Fruit fly (Drosophila melanogaster) whole organism, embryonic: Measurements from ENCODE around the gene CG5003.

Experiments
- Aef1 ChIP-seq: fragments of 200-800 bp; sonication (Bioruptor generic); IDR thresholded peaks from 3 replicates; pipeline ENCODE4 v1.3.6; 2022; ENCODE audit warnings: missing biosample characterization, missing genetic modification characterization
- CG10321 ChIP-seq: fragments of 200-800 bp; sonication (Bioruptor generic); IDR thresholded peaks from 2 replicates; pipeline ENCODE4 v1.3.6; 2022; ENCODE audit warnings: missing biosample characterization, missing genetic modification characterization
- CG10431 ChIP-seq: fragments of 200-800 bp; sonication (Bioruptor generic); optimal IDR thresholded peaks from 3 replicates; lab custom pipeline; 2018; ENCODE audit warnings: missing biosample characterization, mild to moderate bottlenecking, missing genetic modification characterization
- CG10979 ChIP-seq: fragments of 200-800 bp; sonication (Bioruptor generic); optimal IDR thresholded peaks from 2 replicates; lab custom pipeline; 2018; ENCODE audit warnings: missing biosample characterization, mild to moderate bottlenecking, missing genetic modification characterization, moderate library complexity
- CG11398 ChIP-seq: fragments of 200-800 bp; sonication (Bioruptor generic); optimal IDR thresholded peaks from 2 replicates; lab custom pipeline; 2016; ENCODE audit warnings: missing biosample characterization, missing genetic modification characterization
- CG13624 ChIP-seq: fragments of 200-800 bp; sonication (Bioruptor generic); optimal IDR thresholded peaks from 2 replicates; lab custom pipeline; 2016; ENCODE audit warnings: missing biosample characterization, missing genetic modification characterization
- CG15696 ChIP-seq: fragments of 200-800 bp; sonication (Bioruptor generic); optimal IDR thresholded peaks from 2 replicates; lab custom pipeline; 2019; ENCODE audit warnings: missing biosample characterization, mild to moderate bottlenecking, missing genetic modification characterization, moderate library complexity
- CG1603 ChIP-seq: fragments of 200-800 bp; sonication (Bioruptor generic); optimal IDR thresholded peaks from 2 replicates; lab custom pipeline; 2019; ENCODE audit warnings: missing biosample characterization, mild to moderate bottlenecking, missing genetic modification characterization, moderate library complexity
- CG16863 ChIP-seq: fragments of 200-800 bp; sonication (Bioruptor generic); optimal IDR thresholded peaks from 3 replicates; lab custom pipeline; 2016; ENCODE audit warnings: missing biosample characterization, missing genetic modification characterization
- CG17385 ChIP-seq: fragments of 200-800 bp; sonication (Bioruptor generic); optimal IDR thresholded peaks from 3 replicates; lab custom pipeline; 2018; ENCODE audit warnings: missing biosample characterization, mild to moderate bottlenecking, missing genetic modification characterization
- CG1792 ChIP-seq: fragments of 200-800 bp; sonication (Bioruptor generic); optimal IDR thresholded peaks from 2 replicates; lab custom pipeline; 2016; ENCODE audit warnings: missing biosample characterization, missing genetic modification characterization
- CG2712 ChIP-seq: fragments of 200-800 bp; optimal IDR thresholded peaks from 3 replicates; lab custom pipeline; 2019; ENCODE audit warnings: missing biosample characterization, mild to moderate bottlenecking, missing genetic modification characterization, moderate library complexity
- CG2875 ChIP-seq: fragments of 200-800 bp; sonication (Bioruptor generic); optimal IDR thresholded peaks from 2 replicates; lab custom pipeline; 2017; ENCODE audit warnings: missing biosample characterization, mild to moderate bottlenecking, missing genetic modification characterization, missing genetic modification reagents
- CG32767 ChIP-seq: fragments of 200-800 bp; sonication (Bioruptor generic); IDR thresholded peaks from 2 replicates; pipeline ENCODE4 v1.3.6; 2022; ENCODE audit warnings: missing biosample characterization, missing genetic modification characterization
- CG34224 ChIP-seq: fragments of 200-800 bp; sonication (Bioruptor generic); IDR thresholded peaks from 3 replicates; pipeline ENCODE4 v1.3.6; 2022; ENCODE audit warnings: missing biosample characterization, missing genetic modification characterization; ENCODE audit not compliant: partially characterized antibody
- CG7372 ChIP-seq: fragments of 200-800 bp; sonication (Bioruptor generic); IDR thresholded peaks from 2 replicates; pipeline ENCODE4 v1.3.6; 2022; ENCODE audit warnings: missing biosample characterization, missing genetic modification characterization
- CG7556 ChIP-seq: fragments of 200-800 bp; sonication (Bioruptor generic); optimal IDR thresholded peaks from 2 replicates; lab custom pipeline; 2017; ENCODE audit warnings: missing biosample characterization, mild to moderate bottlenecking, missing genetic modification characterization
- CG9609 ChIP-seq: fragments of 200-800 bp; sonication (Bioruptor generic); optimal IDR thresholded peaks from 3 replicates; lab custom pipeline; 2016; ENCODE audit warnings: missing biosample characterization, missing genetic modification characterization
- CTCF ChIP-seq: fragments of 200-800 bp; sonication (Bioruptor generic); optimal IDR thresholded peaks from 2 replicates; lab custom pipeline; 2017; ENCODE audit warnings: missing biosample characterization, mild to moderate bottlenecking, missing genetic modification characterization, moderate library complexity
- CrebB ChIP-seq: fragments of 200-800 bp; sonication (Bioruptor generic); optimal IDR thresholded peaks from 3 replicates; lab custom pipeline; 2018; ENCODE audit warnings: missing biosample characterization, mild to moderate bottlenecking, missing genetic modification characterization
- Dad ChIP-seq: fragments of 200-800 bp; sonication (Bioruptor generic); optimal IDR thresholded peaks from 3 replicates; lab custom pipeline; 2016; ENCODE audit warnings: missing biosample characterization, missing genetic modification characterization
- Fer2 ChIP-seq: fragments of 200-800 bp; sonication (Bioruptor generic); optimal IDR thresholded peaks from 2 replicates; lab custom pipeline; 2018; ENCODE audit warnings: missing biosample characterization, mild to moderate bottlenecking, missing genetic modification characterization, moderate library complexity
- GATAe ChIP-seq: fragments of 200-800 bp; sonication (Bioruptor generic); conservative IDR thresholded peaks from 2 replicates; pipeline ENCODE4 v1.3.6; 2022; ENCODE audit warnings: missing biosample characterization, missing genetic modification characterization
- Hr78 ChIP-seq, 2 experiments: fragments of 200-800 bp in 1 of 2; fragments of >200 bp in 1 of 2; sonication (Bioruptor generic) in 1 of 2; optimal IDR thresholded peaks; 2 replicates each; lab custom pipeline; 2017 to 2019; ENCODE audit warnings: missing biosample characterization in 2 of 2, missing genetic modification characterization in 2 of 2, mild to moderate bottlenecking in 1 of 2, moderate library complexity in 1 of 2
- Hsf ChIP-seq: fragments of 200-800 bp; sonication (Bioruptor generic); optimal IDR thresholded peaks from 3 replicates; lab custom pipeline; 2016; ENCODE audit warnings: missing biosample characterization, missing genetic modification characterization
- MTF-1 ChIP-seq: fragments of 200-800 bp; sonication (Bioruptor generic); optimal IDR thresholded peaks from 2 replicates; lab custom pipeline; 2018; ENCODE audit warnings: missing biosample characterization, mild to moderate bottlenecking, missing genetic modification characterization, borderline replicate concordance
- Mrtf ChIP-seq: fragments of 200-800 bp; sonication (Bioruptor generic); IDR thresholded peaks from 3 replicates; pipeline ENCODE4 v1.3.6; 2022; ENCODE audit warnings: missing biosample characterization, missing genetic modification characterization
- Stat92E ChIP-seq, 3 experiments: fragments of >200 bp in 2 of 3; fragments of 200-800 bp in 1 of 3; sonication (Bioruptor generic) in 1 of 3; optimal IDR thresholded peaks; 2 replicates each; lab custom pipeline; 2017 to 2019; ENCODE audit warnings: missing biosample characterization in 3 of 3, missing genetic modification characterization in 3 of 3, mild to moderate bottlenecking in 1 of 3, moderate library complexity in 1 of 3
- Taf1 ChIP-seq: fragments of 200-800 bp; sonication (Bioruptor generic); IDR thresholded peaks from 2 replicates; pipeline ENCODE4 v1.3.6; 2022; ENCODE audit warnings: missing biosample characterization, missing genetic modification characterization
- ara ChIP-seq: fragments of 200-800 bp; sonication (Bioruptor generic); IDR thresholded peaks from 2 replicates; pipeline ENCODE4 v1.3.6; 2022; ENCODE audit warnings: missing biosample characterization, missing genetic modification characterization
- ase ChIP-seq: fragments of 200-800 bp; sonication (Bioruptor generic); IDR thresholded peaks from 3 replicates; pipeline ENCODE4 v1.3.6; 2022; ENCODE audit warnings: missing biosample characterization, missing genetic modification characterization
- dmrt11E ChIP-seq: fragments of 200-800 bp; sonication (Bioruptor generic); optimal IDR thresholded peaks from 3 replicates; lab custom pipeline; 2018; ENCODE audit warnings: missing biosample characterization, mild to moderate bottlenecking, missing genetic modification characterization, moderate library complexity
- eyg ChIP-seq: fragments of 200-800 bp; sonication (Bioruptor generic); optimal IDR thresholded peaks from 3 replicates; lab custom pipeline; 2016; ENCODE audit warnings: missing biosample characterization, missing genetic modification characterization
- hbn ChIP-seq: fragments of 200-800 bp; sonication (Bioruptor generic); IDR thresholded peaks from 2 replicates; pipeline ENCODE4 v1.3.6; 2022; ENCODE audit warnings: missing biosample characterization, missing genetic modification characterization; ENCODE audit not compliant: partially characterized antibody
- her ChIP-seq: fragments of 200-800 bp; sonication (Bioruptor generic); optimal IDR thresholded peaks from 2 replicates; lab custom pipeline; 2016; ENCODE audit warnings: missing biosample characterization, missing genetic modification characterization
- hkb ChIP-seq, 2 experiments: fragments of 200-800 bp in 1 of 2; fragments of >200 bp in 1 of 2; sonication (Bioruptor generic) in 1 of 2; IDR thresholded peaks in 1 of 2; optimal IDR thresholded peaks in 1 of 2; 2 replicates each; pipeline versions ENCODE4 v1.3.6 to Lab custom; 2017 to 2022; ENCODE audit warnings: missing biosample characterization in 1 of 2, missing genetic modification characterization in 1 of 2
- jing ChIP-seq: fragments of 200-800 bp; sonication (Bioruptor generic); optimal IDR thresholded peaks from 2 replicates; lab custom pipeline; 2018; ENCODE audit warnings: missing biosample characterization, mild to moderate bottlenecking, missing genetic modification characterization
- lab ChIP-seq: fragments of 200-800 bp; sonication (Bioruptor generic); optimal IDR thresholded peaks from 3 replicates; lab custom pipeline; 2017; ENCODE audit warnings: missing biosample characterization, missing genetic modification characterization, mild to moderate bottlenecking, moderate library complexity, missing genetic modification reagents
- pan ChIP-seq, 4 experiments: fragments of >200 bp in 3 of 4; fragments of 200-800 bp in 1 of 4; sonication (Bioruptor generic) in 1 of 4; optimal IDR thresholded peaks in 3 of 4; IDR thresholded peaks in 1 of 4; 2 replicates each; pipeline versions ENCODE4 v1.3.6 to Lab custom; 2017 to 2022; ENCODE audit warnings: missing biosample characterization in 2 of 4, missing genetic modification characterization in 2 of 4, mixed read lengths in 1 of 4
- prd ChIP-seq, 3 experiments: fragments of >200 bp in 2 of 3; fragments of 200-800 bp in 1 of 3; sonication (Bioruptor generic) in 1 of 3; optimal IDR thresholded peaks in 2 of 3; IDR thresholded peaks in 1 of 3; 2 replicates in 2 of 3; 3 replicates in 1 of 3; pipeline versions ENCODE4 v1.3.6 to Lab custom; 2017 to 2022; ENCODE audit warnings: missing biosample characterization in 1 of 3, missing genetic modification characterization in 1 of 3
- pzg ChIP-seq: fragments of 200-800 bp; sonication (Bioruptor generic); optimal IDR thresholded peaks from 3 replicates; lab custom pipeline; 2018; ENCODE audit warnings: missing biosample characterization, mild to moderate bottlenecking, missing genetic modification characterization, moderate library complexity
- ranshi ChIP-seq: fragments of 200-800 bp; sonication (Bioruptor generic); IDR thresholded peaks from 2 replicates; pipeline ENCODE4 v1.3.6; 2022; ENCODE audit warnings: missing biosample characterization, missing genetic modification characterization
- rib ChIP-seq: fragments of 200-800 bp; sonication (Bioruptor generic); IDR thresholded peaks from 2 replicates; pipeline ENCODE4 v1.3.6; 2022; ENCODE audit warnings: missing biosample characterization, missing genetic modification characterization
- sd ChIP-seq: fragments of 200-800 bp; sonication (Bioruptor generic); optimal IDR thresholded peaks from 3 replicates; lab custom pipeline; 2018; ENCODE audit warnings: missing biosample characterization, mild to moderate bottlenecking, missing genetic modification characterization, moderate library complexity
- seq ChIP-seq: fragments of 200-800 bp; sonication (Bioruptor generic); IDR thresholded peaks from 2 replicates; pipeline ENCODE4 v1.3.6; 2022; ENCODE audit warnings: missing biosample characterization, missing genetic modification characterization
- shn ChIP-seq: fragments of 200-800 bp; sonication (Bioruptor generic); optimal IDR thresholded peaks from 3 replicates; lab custom pipeline; 2016; ENCODE audit warnings: missing biosample characterization, missing genetic modification characterization
- sima ChIP-seq: fragments of 200-800 bp; sonication (Bioruptor generic); optimal IDR thresholded peaks from 2 replicates; lab custom pipeline; 2016; ENCODE audit warnings: missing biosample characterization, missing genetic modification characterization
- so ChIP-seq: fragments of 200-800 bp; sonication (Bioruptor generic); IDR thresholded peaks from 3 replicates; pipeline ENCODE4 v1.3.6; 2022; ENCODE audit warnings: missing biosample characterization, missing genetic modification characterization
- trh ChIP-seq: fragments of 200-800 bp; sonication (Bioruptor generic); optimal IDR thresholded peaks from 2 replicates; lab custom pipeline; 2016; ENCODE audit warnings: missing biosample characterization, missing genetic modification characterization
- zf30C ChIP-seq: fragments of 200-800 bp; sonication (Bioruptor generic); optimal IDR thresholded peaks from 3 replicates; lab custom pipeline; 2018; ENCODE audit warnings: missing biosample characterization, mild to moderate bottlenecking, missing genetic modification characterization

The CG5003 gene

DNA sequence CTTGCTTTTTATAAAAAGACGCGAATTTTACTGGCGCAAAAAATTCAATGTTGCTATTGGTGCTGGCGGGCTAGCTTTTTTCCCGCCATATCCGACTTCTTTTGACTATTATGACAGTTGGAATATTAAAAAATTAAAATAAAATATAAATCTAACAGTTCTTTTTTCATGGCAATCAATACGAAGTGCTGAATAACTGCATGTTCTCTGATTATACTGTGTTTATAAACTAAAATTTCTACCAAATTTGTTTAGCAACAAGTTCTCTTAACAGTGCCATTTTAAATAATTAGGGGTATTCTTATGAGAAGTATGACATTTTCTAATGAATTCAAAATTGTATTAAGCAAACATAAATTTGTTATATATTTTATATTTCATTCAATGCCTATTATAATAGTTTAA, 3.1 kb upstream of the CG5003 start, which contains the start of gene Boh1 (continued):
- TF ChIP-seq so (no peak), CG1792 (no peak), CG2875 (GFP tag; lab: Kevin White, UChicago) (no peak), CTCF (no peak), shn (GFP tag; lab: Kevin White, UChicago) (no peak), zf30C (GFP tag; lab: Kevin White, UChicago) (no peak), Hsf (GFP tag; lab: Kevin White, UChicago) (no peak), GATAe (GFP tag; lab: Robert Waterston, UW) (no peak), CG10321 (GFP tag; lab: Robert Waterston, UW) (no peak), hbn (GFP tag; lab: Robert Waterston, UW) (no peak), lab (GFP tag; lab: Kevin White, UChicago) (no peak), CG17385 (peak; percentile 52), CG15696 (tag; lab: Kevin White, UChicago) (no peak), Hr78 (GFP tag; optimal IDR thresholded peaks at IDR 0.05; lab: Kevin White, UChicago) (no peak), Fer2 (tag; lab: Kevin White, UChicago) (peak; percentile 32), Mrtf (GFP tag; lab: Robert Waterston, UW) (no peak), CG32767 (no peak), ranshi (GFP tag; lab: Robert Waterston, UW) (no peak), hkb (optimal IDR thresholded peaks at IDR 0.05; lab: Kevin White, UChicago) (no peak), hkb (GFP tag; IDR thresholded peaks at IDR 0.05; lab: Robert Waterston, UW) (peak; percentile 32; the same call in 1 of the 2 replicates), Aef1 (no peak), CG10979 (peak; percentile 36), dmrt11E (tag; lab: Kevin White, UChicago) (peak; percentile 14), CG13624 (GFP tag; lab: Kevin White, UChicago) (no peak), sd (tag; lab: Kevin White, UChicago) (no peak), prd (optimal IDR thresholded peaks at IDR 0.05; lab: Kevin White, UChicago) (no peak), prd (GFP tag; IDR thresholded peaks at IDR 0.05; lab: Robert Waterston, UW) (no peak), CG1603 (tag; lab: Kevin White, UChicago) (no peak), Taf1 (GFP tag; lab: Robert Waterston, UW) (no peak), jing (GFP tag; lab: Kevin White, UChicago) (no peak), CG34224 (GFP tag; lab: Robert Waterston, UW) (no peak), sima (no peak), CG10431 (GFP tag; lab: Kevin White, UChicago) (no peak), eyg (no peak), her (no peak), CG11398 (GFP tag; lab: Kevin White, UChicago) (no peak), ase (GFP tag; lab: Robert Waterston, UW) (no peak), CrebB (tag; lab: Kevin White, UChicago) (no peak), CG9609 (GFP tag; lab: Kevin White, UChicago) (no peak), rib (no peak), trh (no peak), pzg (GFP tag; lab: Kevin White, UChicago) (peak; percentile 15), CG7556 (peak; percentile 20), MTF-1 (no peak), CG7372 (GFP tag; lab: Robert Waterston, UW) (no peak), pan (optimal IDR thresholded peaks at IDR 0.05; lab: Kevin White, UChicago) (no peak), pan (GFP tag; optimal IDR thresholded peaks at IDR 0.05 in 1 of 2, IDR thresholded peaks at IDR 0.05 in 1 of 2) (no peak), CG2712 (tag; lab: Kevin White, UChicago) (peak; percentile 69), seq (no peak), ara (no peak), Stat92E (GFP tag; optimal IDR thresholded peaks at IDR 0.05; lab: Kevin White, UChicago) (no peak), Dad (GFP tag; lab: Kevin White, UChicago) (no peak), CG16863 (no peak)
